Worm (Caenorhabditis elegans) whole organism, L2 larva: ENCODE results near the gene lron-10.
A peak's percentile ranks its signal among the peaks of the same experiment; 100 is the strongest.

Experiments
- lsy-2 ChIP-seq, 2 experiments: fragments of 150-350 bp in 1 of 2; sonication (generic microtip) in 1 of 2; optimal IDR thresholded peaks; 2 replicates each; lab custom pipeline; 2014 to 2017; ENCODE audit warnings: missing biosample characterization in 2 of 2, missing genetic modification characterization in 2 of 2
- nhr-25 ChIP-seq: fragments of 150-350 bp; sonication (generic microtip); optimal IDR thresholded peaks from 3 replicates; lab custom pipeline; 2014; ENCODE audit warnings: missing biosample characterization, missing genetic modification characterization
- skn-1 ChIP-seq: sonication (generic microtip); optimal IDR thresholded peaks from 2 replicates; lab custom pipeline; 2017; ENCODE audit warnings: missing biosample characterization, missing genetic modification characterization

- TF ChIP-seq skn-1 (tag; lab: Kevin White, UChicago) (no peak), lsy-2 (tag; optimal IDR thresholded peaks at IDR 0.05; lab: Kevin White, UChicago) (peak; percentile 18 to 71), nhr-25 (tag; lab: Kevin White, UChicago) (peak; percentile 24)
Observed at ce11 chrIII:10628360-10628759, 7.2 kb upstream of the lron-10 start.
